Worm (Caenorhabditis elegans) whole organism, L4 larva: ENCODE measurements around the gene str-81.

ENCODE experiments used
- F26F4.8 ChIP-seq: fragments of 200-800 bp; sonication (Bioruptor generic); conservative IDR thresholded peaks from 2 replicates; pipeline ENCODE4 v1.3.6; 2022; ENCODE audit warnings: missing genetic modification characterization, missing compliant biosample characterization
- ZK546.5 ChIP-seq, 2 experiments: sonication (generic microtip); optimal IDR thresholded peaks; 2 replicates each; lab custom pipeline; 2017; ENCODE audit warnings: missing biosample characterization in 2 of 2, missing genetic modification characterization in 2 of 2

DNA sequence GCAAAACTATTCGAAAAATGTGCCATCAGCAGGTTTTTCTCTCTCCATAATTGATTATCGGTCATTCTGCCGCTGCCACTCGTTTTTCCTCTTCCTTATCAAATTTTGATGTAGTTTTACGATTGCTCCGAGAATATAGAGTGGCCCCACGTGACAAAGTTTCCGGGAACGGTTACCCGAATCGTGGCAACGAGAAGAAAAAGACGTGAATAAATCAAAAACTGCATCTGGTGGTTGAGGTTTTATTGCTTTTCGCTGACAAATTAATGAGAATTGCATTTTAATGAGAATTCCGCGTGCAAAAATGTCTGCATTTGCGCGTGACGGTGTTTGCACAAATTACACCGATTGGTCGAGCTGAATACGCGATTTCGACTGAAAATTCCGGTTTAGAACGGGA lies 45.4 kb downstream of the str-81 start:
- no peak for TF ChIP-seq F26F4.8 (GFP tag; lab: Robert Waterston, UW)
- TF ChIP-seq ZK546.5 (tag; optimal IDR thresholded peaks at IDR 0.05; lab: Kevin White, UChicago), result no peak
